Worm (Caenorhabditis elegans): ENCODE results near the gene K04C2.5.

K04C2.5 gene

ce11 chrIII:6884203-6884602, 7.3 kb downstream of the K04C2.5 start, which contains the start of gene med-2:
Gene med-2, plus strand, starts transcription at chrIII:6884503.
- TF ChIP-seq ces-1 (GFP tag; optimal IDR thresholded peaks at IDR 0.05) (no peak), unc-62 (GFP tag; optimal IDR thresholded peaks at IDR 0.05 in 1 of 2) (peak in 1 of 2 experiments; percentile 67), unc-62 (tag; optimal IDR thresholded peaks at IDR 0.05) (no peak)

ce11 chrIII:6881745-6882144, 9.7 kb downstream of the K04C2.5 start:
- TF ChIP-seq unc-62 (GFP tag; optimal IDR thresholded peaks at IDR 0.05 in 1 of 2) (peak in 1 of 2 experiments; percentile 85), unc-62 (tag; optimal IDR thresholded peaks at IDR 0.05) (no peak), ceh-44 (GFP tag; IDR thresholded peaks at IDR 0.05) (no peak)

DNA sequence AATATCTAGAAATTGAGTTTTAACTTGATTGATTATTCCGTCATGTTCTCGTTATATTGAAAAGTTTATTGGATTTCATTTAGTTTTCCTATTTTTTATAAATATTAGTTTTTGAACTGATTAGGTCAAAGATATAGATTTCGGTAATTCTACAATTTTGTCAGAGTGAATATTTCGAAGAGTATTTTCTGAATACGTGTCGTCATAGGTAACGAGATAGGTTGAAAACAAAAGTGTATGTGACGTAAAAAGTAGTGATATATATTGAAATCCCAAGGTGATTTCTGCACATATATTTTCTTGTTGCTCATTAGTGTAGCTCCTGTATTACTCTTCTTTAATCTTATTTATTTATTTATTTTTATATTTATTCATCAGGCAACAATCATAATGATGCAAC, 10.7 kb downstream of the K04C2.5 start, which contains the start of gene K04C2.7:
K04C2.7 (plus strand) TSS at position 301 of the 400 bp plus-strand sequence.
- TF ChIP-seq ceh-82 (tag; optimal IDR thresholded peaks at IDR 0.05): no peak
- no peak for TF ChIP-seq ctbp-1 (GFP tag; IDR thresholded peaks at IDR 0.05)
- TF ChIP-seq set-16 (GFP tag; IDR thresholded peaks at IDR 0.05): no peak
- no peak for TF ChIP-seq tag-97 (GFP tag; IDR thresholded peaks at IDR 0.05)
- no peak for TF ChIP-seq dmd-8 (GFP tag; IDR thresholded peaks at IDR 0.05)
- TF ChIP-seq nhr-77 (tag; optimal IDR thresholded peaks at IDR 0.05): no peak
- no peak for TF ChIP-seq duxl-1 (tag; optimal IDR thresholded peaks at IDR 0.05; ENCODE audit: poor library complexity)
- TF ChIP-seq madf-5 (GFP tag; IDR thresholded peaks at IDR 0.05): no peak
- no peak for TF ChIP-seq ces-1 (GFP tag; optimal IDR thresholded peaks at IDR 0.05)

- no peak for TF ChIP-seq madf-9 (GFP tag; conservative IDR thresholded peaks at IDR 0.05)
- TF ChIP-seq F37D6.2 (tag; optimal IDR thresholded peaks at IDR 0.05): peak; percentile 10
- TF ChIP-seq ZK546.5 (tag; optimal IDR thresholded peaks at IDR 0.05): no peak
- peak in 1 of 2 experiments; percentile 36 for TF ChIP-seq hif-1 (tag; optimal IDR thresholded peaks at IDR 0.05)
- TF ChIP-seq egl-43 (GFP tag; IDR thresholded peaks at IDR 0.05): no peak
- TF ChIP-seq R02D3.7 (tag; optimal IDR thresholded peaks at IDR 0.05): no peak
- 0 out of 2 replicates have a peak, but pooled peaks have one; percentile 12 for TF ChIP-seq ZK337.2 (GFP tag; IDR thresholded peaks at IDR 0.05)
- TF ChIP-seq Y48G9A.11 (GFP tag; IDR thresholded peaks at IDR 0.05): no peak
- TF ChIP-seq aly-2 (tag; optimal IDR thresholded peaks at IDR 0.05): no peak
- TF ChIP-seq daf-16 (GFP tag; optimal IDR thresholded peaks at IDR 0.05): peak in 1 of 2 experiments; percentile 44
- no peak for TF ChIP-seq daf-16 (tag; optimal IDR thresholded peaks at IDR 0.05)
- TF ChIP-seq ztf-11 (tag; optimal IDR thresholded peaks at IDR 0.05): no peak
- no peak for TF ChIP-seq nhr-28 (tag; optimal IDR thresholded peaks at IDR 0.05)
- no peak for TF ChIP-seq pqm-1 (tag; optimal IDR thresholded peaks at IDR 0.05)
- TF ChIP-seq lsy-2 (tag; optimal IDR thresholded peaks at IDR 0.05): peak; percentile 5 to 64
- no peak for TF ChIP-seq sdz-12 (GFP tag; optimal IDR thresholded peaks at IDR 0.05)
- TF ChIP-seq ceh-62 (tag; optimal IDR thresholded peaks at IDR 0.05): no peak
- no peak for TF ChIP-seq nhr-76 (tag; optimal IDR thresholded peaks at IDR 0.05)
- TF ChIP-seq nhr-11 (tag; optimal IDR thresholded peaks at IDR 0.05): peak; percentile 32
- TF ChIP-seq ces-1 (GFP tag; optimal IDR thresholded peaks at IDR 0.05): no peak
- TF ChIP-seq fkh-10 (GFP tag; optimal IDR thresholded peaks at IDR 0.05): no peak
- no peak for TF ChIP-seq daf-19 (GFP tag; conservative IDR thresholded peaks at IDR 0.05)
- no peak for TF ChIP-seq vab-7 (GFP tag; IDR thresholded peaks at IDR 0.05)
- TF ChIP-seq mep-1 (tag; optimal IDR thresholded peaks at IDR 0.05): peak; percentile 48
- peak; percentile 1 for TF ChIP-seq ama-1 (optimal IDR thresholded peaks at IDR 0.05)
- no peak for TF ChIP-seq nhr-25 (tag; optimal IDR thresholded peaks at IDR 0.05; ENCODE audit: borderline replicate concordance, insufficient read depth)
Measured at ce11 chrIII:6873724-6874123, 17.7 kb downstream of the K04C2.5 start.

All from whole organism, L4 larva.